Worm (Caenorhabditis elegans): ENCODE results near the gene M03E7.1.

M03E7.1 gene

DNA sequence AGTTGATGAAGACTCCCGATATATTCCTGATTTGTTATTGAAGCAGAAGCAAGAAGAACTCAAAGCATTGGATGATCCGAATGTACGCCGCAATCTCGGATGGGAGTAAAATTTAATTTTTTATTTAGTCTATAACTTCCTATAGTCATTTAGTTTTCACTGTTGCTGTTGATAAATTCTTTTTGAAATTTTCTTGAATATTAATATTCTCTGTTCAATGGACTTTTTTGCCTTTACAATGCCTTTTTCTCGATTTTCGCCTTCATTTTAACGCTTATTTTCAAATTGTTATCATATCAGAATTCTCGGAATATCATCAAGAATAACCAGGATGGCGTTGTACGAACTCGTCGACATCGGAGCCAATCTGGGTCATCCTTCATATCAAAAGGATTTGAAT is 27.2 kb upstream of the M03E7.1 start, which contains the start of gene crn-2:
TSS of gene crn-2 (plus strand) at position 301 of the 400 bp plus-strand sequence.
- TF ChIP-seq fkh-10 (GFP tag; optimal IDR thresholded peaks at IDR 0.05): no peak
- TF ChIP-seq zip-5 (tag; optimal IDR thresholded peaks at IDR 0.05): no peak
- no peak for TF ChIP-seq unc-55 (GFP tag; optimal IDR thresholded peaks at IDR 0.05)
- no peak for TF ChIP-seq ceh-31 (tag; optimal IDR thresholded peaks at IDR 0.05)
- TF ChIP-seq odd-2 (tag; optimal IDR thresholded peaks at IDR 0.05): no peak
- TF ChIP-seq pax-1 (tag; optimal IDR thresholded peaks at IDR 0.05): no peak
- no peak for TF ChIP-seq ceh-48 (tag; optimal IDR thresholded peaks at IDR 0.05)
- no peak for TF ChIP-seq hlh-8 (tag; optimal IDR thresholded peaks at IDR 0.05)
- TF ChIP-seq pros-1 (tag; optimal IDR thresholded peaks at IDR 0.05): no peak
- TF ChIP-seq ets-4 (tag; optimal IDR thresholded peaks at IDR 0.05): no peak
- no peak for TF ChIP-seq lim-6 (tag; optimal IDR thresholded peaks at IDR 0.05)
- TF ChIP-seq hlh-30 (tag; optimal IDR thresholded peaks at IDR 0.05; ENCODE audit: insufficient read depth): no peak
- no peak for TF ChIP-seq ceh-14 (tag; optimal IDR thresholded peaks at IDR 0.05)
- TF ChIP-seq K02D7.2 (tag; optimal IDR thresholded peaks at IDR 0.05): no peak

DNA sequence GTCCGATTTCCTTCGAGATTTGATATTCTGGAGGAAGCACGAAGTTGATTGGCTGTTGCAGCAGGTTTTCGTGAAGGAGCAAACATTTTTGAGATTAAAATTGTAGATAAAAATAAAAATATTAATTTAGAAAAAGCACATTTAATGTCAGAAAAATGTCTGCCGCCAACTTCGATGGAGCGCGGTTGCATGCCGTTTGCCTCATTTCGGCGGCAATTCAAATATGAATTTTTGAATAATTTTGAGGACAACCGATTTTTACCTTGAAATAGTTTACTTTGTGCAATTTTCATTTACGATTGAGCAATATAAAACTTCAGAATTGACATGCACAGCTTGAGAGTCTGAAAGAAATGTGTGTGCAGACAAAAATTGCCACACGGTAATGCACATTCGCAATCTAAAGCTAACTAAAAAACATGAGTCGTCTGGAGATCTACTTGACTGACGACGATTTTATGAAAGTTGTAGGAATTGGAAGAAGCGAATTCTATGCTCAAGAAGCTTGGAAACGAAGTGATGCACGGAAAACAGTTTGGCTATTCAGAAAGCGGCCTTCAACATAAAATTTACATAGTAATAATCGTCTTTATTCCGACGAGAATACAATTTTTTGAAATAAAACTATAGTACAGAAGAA is 25.0 kb upstream of the M03E7.1 start, which contains the start of gene zhit-1:
TSS of gene zhit-1 (minus strand) at position 161 of the 640 bp plus-strand sequence.
- TF ChIP-seq ets-4 (tag; optimal IDR thresholded peaks at IDR 0.05) (no peak), pha-4 (tag; optimal IDR thresholded peaks at IDR 0.05) (no peak), ztf-16 (tag; optimal IDR thresholded peaks at IDR 0.05) (no peak), ceh-45 (GFP tag; IDR thresholded peaks at IDR 0.05) (no peak)

DNA sequence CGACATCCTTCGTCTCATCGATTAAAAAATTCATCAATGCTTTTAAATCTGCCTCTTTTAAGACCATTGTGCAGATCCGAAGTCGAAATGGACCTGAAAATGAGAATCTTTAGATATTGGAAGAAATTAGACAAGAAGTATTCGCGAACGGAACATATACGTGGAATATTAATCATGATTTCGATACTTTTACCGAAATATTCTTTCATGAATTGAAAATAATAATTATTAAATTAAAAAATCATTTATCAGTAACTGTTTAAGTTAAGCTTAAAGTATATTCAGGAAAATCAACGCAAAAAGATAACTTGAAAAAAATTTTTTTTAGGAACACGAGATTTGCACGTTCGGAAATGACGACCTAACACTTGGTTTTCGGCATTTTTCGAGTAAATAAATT is 20.2 kb upstream of the M03E7.1 start, which contains the start of gene CD4.8:
TSS of gene CD4.8 (minus strand) at position 101 of the 400 bp plus-strand sequence.
- TF ChIP-seq T23F11.4 (GFP tag; optimal IDR thresholded peaks at IDR 0.05) (no peak), che-1 (tag; optimal IDR thresholded peaks at IDR 0.05) (no peak), lin-11 (tag; optimal IDR thresholded peaks at IDR 0.05) (no peak), C38D4.7 (GFP tag; optimal IDR thresholded peaks at IDR 0.05) (no peak), fkh-6 (tag; optimal IDR thresholded peaks at IDR 0.05) (no peak), F13H6.1 (tag; optimal IDR thresholded peaks at IDR 0.05) (no peak), C08G9.2 (tag; optimal IDR thresholded peaks at IDR 0.05) (no peak), dve-1 (tag; optimal IDR thresholded peaks at IDR 0.05) (no peak), ceh-9 (tag; optimal IDR thresholded peaks at IDR 0.05) (no peak), ceh-48 (tag; optimal IDR thresholded peaks at IDR 0.05) (no peak), fkh-10 (GFP tag; optimal IDR thresholded peaks at IDR 0.05) (no peak), pros-1 (tag; optimal IDR thresholded peaks at IDR 0.05) (no peak), hlh-8 (tag; optimal IDR thresholded peaks at IDR 0.05) (no peak), K09A11.1 (tag; optimal IDR thresholded peaks at IDR 0.05; ENCODE audit: insufficient read depth) (no peak), ceh-34 (tag; optimal IDR thresholded peaks at IDR 0.05) (no peak), ceh-24 (tag; optimal IDR thresholded peaks at IDR 0.05) (no peak), ama-1 (optimal IDR thresholded peaks at IDR 0.05) (no peak), ztf-16 (tag; optimal IDR thresholded peaks at IDR 0.05) (no peak), ttx-3 (tag; optimal IDR thresholded peaks at IDR 0.05) (no peak), unc-42 (tag; optimal IDR thresholded peaks at IDR 0.05) (no peak)

DNA sequence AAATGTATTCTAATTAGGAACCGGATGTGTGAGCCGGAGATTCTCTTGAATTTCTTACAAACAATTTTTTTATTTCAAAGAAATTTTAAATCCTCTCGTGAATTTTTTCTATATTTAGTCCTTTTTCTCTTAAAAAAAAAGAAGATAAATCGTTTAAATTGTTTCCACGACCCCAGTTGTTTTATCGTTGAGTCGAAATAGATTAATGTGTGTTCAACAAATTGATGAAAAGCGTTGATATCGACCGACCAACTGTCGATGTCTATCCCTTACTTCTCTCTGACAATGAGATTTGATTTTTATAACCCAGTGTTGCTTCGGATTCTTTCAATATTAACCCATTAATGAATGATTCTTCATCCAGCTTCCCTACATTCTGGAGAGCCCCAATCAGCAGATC is 15.2 kb upstream of the M03E7.1 start, which contains the start of gene CD4.1:
TSS of gene CD4.1 (plus strand) at position 301 of the 400 bp plus-strand sequence.
- TF ChIP-seq nhr-232 (tag; optimal IDR thresholded peaks at IDR 0.05) (no peak), ceh-30 (tag; optimal IDR thresholded peaks at IDR 0.05) (no peak), pha-2 (tag; optimal IDR thresholded peaks at IDR 0.05) (no peak), ztf-16 (tag; optimal IDR thresholded peaks at IDR 0.05) (no peak), lim-6 (tag; optimal IDR thresholded peaks at IDR 0.05) (no peak), ama-1 (optimal IDR thresholded peaks at IDR 0.05) (no peak), ttx-3 (tag; optimal IDR thresholded peaks at IDR 0.05) (no peak), fax-1 (tag; optimal IDR thresholded peaks at IDR 0.05) (no peak), hlh-30 (tag; optimal IDR thresholded peaks at IDR 0.05; ENCODE audit: insufficient read depth) (no peak), unc-3 (GFP tag; conservative IDR thresholded peaks at IDR 0.05) (no peak), unc-3 (tag; optimal IDR thresholded peaks at IDR 0.05) (no peak), rnt-1 (tag; optimal IDR thresholded peaks at IDR 0.05) (no peak), ceh-45 (GFP tag; IDR thresholded peaks at IDR 0.05) (no peak), eyg-1 (tag; optimal IDR thresholded peaks at IDR 0.05) (no peak), hlh-15 (tag; optimal IDR thresholded peaks at IDR 0.05) (no peak), lin-11 (tag; optimal IDR thresholded peaks at IDR 0.05) (no peak), ceh-14 (tag; optimal IDR thresholded peaks at IDR 0.05) (no peak), ceh-19 (GFP tag; optimal IDR thresholded peaks at IDR 0.05) (no peak), K09A11.1 (tag; optimal IDR thresholded peaks at IDR 0.05; ENCODE audit: insufficient read depth) (no peak), ref-2 (tag; optimal IDR thresholded peaks at IDR 0.05) (no peak)
